Worm (Caenorhabditis elegans): ENCODE results near the gene cht-5.

Gene cht-5

ce11 chrV:10084864-10085263 is 29.6 kb upstream of the cht-5 start, which contains the start of gene R04B5.6:
R04B5.6 (plus strand) TSS chrV:10085164.
- TF ChIP-seq nhr-129 (tag; optimal IDR thresholded peaks at IDR 0.05), result no peak
- no peak for TF ChIP-seq nhr-6 (tag; optimal IDR thresholded peaks at IDR 0.05)
- TF ChIP-seq dmd-4 (tag; optimal IDR thresholded peaks at IDR 0.05), result no peak
- TF ChIP-seq sma-3 (GFP tag; optimal IDR thresholded peaks at IDR 0.05), result no peak
- TF ChIP-seq sma-9 (GFP tag; optimal IDR thresholded peaks at IDR 0.05), result no peak
- no peak for TF ChIP-seq sma-9 (tag; optimal IDR thresholded peaks at IDR 0.05)
- no peak for TF ChIP-seq unc-62 (GFP tag; optimal IDR thresholded peaks at IDR 0.05)
- TF ChIP-seq snpc-4 (tag; optimal IDR thresholded peaks at IDR 0.05), result no peak

- peak in 1 of 2 experiments; percentile 13 for TF ChIP-seq lsy-2 (tag; optimal IDR thresholded peaks at IDR 0.05)
- no peak for TF ChIP-seq ceh-16 (tag; optimal IDR thresholded peaks at IDR 0.05)
- TF ChIP-seq sma-9 (GFP tag; optimal IDR thresholded peaks at IDR 0.05), result peak; percentile 32
- TF ChIP-seq sma-9 (tag; optimal IDR thresholded peaks at IDR 0.05), result no peak
- TF ChIP-seq F13H6.1 (tag; optimal IDR thresholded peaks at IDR 0.05), result peak; percentile 37
These were observed 28.3 kb upstream of the cht-5 start for ce11 chrV:10086141-10086540.

- TF ChIP-seq crh-2 (tag; optimal IDR thresholded peaks at IDR 0.05) (peak; percentile 35), sma-3 (GFP tag; optimal IDR thresholded peaks at IDR 0.05) (peak; percentile 32), egl-27 (tag; optimal IDR thresholded peaks at IDR 0.05) (peak; percentile 35), nhr-21 (tag; optimal IDR thresholded peaks at IDR 0.05) (peak; percentile 65), unc-39 (tag; optimal IDR thresholded peaks at IDR 0.05) (no peak), sma-9 (GFP tag; optimal IDR thresholded peaks at IDR 0.05) (peak; percentile 87), sma-9 (tag; optimal IDR thresholded peaks at IDR 0.05) (no peak), alr-1 (tag; optimal IDR thresholded peaks at IDR 0.05) (no peak), lsy-2 (tag; optimal IDR thresholded peaks at IDR 0.05) (peak in 1 of 2 experiments; percentile 39), fos-1 (tag; optimal IDR thresholded peaks at IDR 0.05) (peak; percentile 69), F13H6.1 (tag; optimal IDR thresholded peaks at IDR 0.05) (peak; percentile 29), blmp-1 (tag; optimal IDR thresholded peaks at IDR 0.05; ENCODE audit: insufficient read depth) (peak; percentile 55), C34F6.9 (tag; optimal IDR thresholded peaks at IDR 0.05) (peak; percentile 21), mdl-1 (tag; optimal IDR thresholded peaks at IDR 0.05) (peak; percentile 15 to 45), nhr-10 (tag; optimal IDR thresholded peaks at IDR 0.05) (no peak), elt-1 (tag; optimal IDR thresholded peaks at IDR 0.05) (no peak)
These were observed 27.3 kb upstream of the cht-5 start, which contains the start of gene R04B5.5 for ce11 chrV:10087103-10087502. R04B5.5 (plus strand) TSS chrV:10087480.

ce11 chrV:10090461-10090860 is 24.0 kb upstream of the cht-5 start, which contains the start of gene R04B5.7:
R04B5.7 (minus strand) TSS chrV:10090561.
- TF ChIP-seq nhr-23 (tag; optimal IDR thresholded peaks at IDR 0.05), result no peak
- TF ChIP-seq mab-5 (tag; optimal IDR thresholded peaks at IDR 0.05), result no peak
- TF ChIP-seq snpc-4 (tag; optimal IDR thresholded peaks at IDR 0.05), result no peak
- TF ChIP-seq peb-1 (tag; optimal IDR thresholded peaks at IDR 0.05), result no peak
- TF ChIP-seq mbf-1 (tag; optimal IDR thresholded peaks at IDR 0.05), result no peak
- no peak for TF ChIP-seq unc-39 (tag; optimal IDR thresholded peaks at IDR 0.05)
- TF ChIP-seq elt-1 (tag; optimal IDR thresholded peaks at IDR 0.05), result no peak
- no peak for TF ChIP-seq ceh-82 (tag; optimal IDR thresholded peaks at IDR 0.05)
- TF ChIP-seq sma-9 (GFP tag; optimal IDR thresholded peaks at IDR 0.05), result no peak
- no peak for TF ChIP-seq sma-9 (tag; optimal IDR thresholded peaks at IDR 0.05)
- TF ChIP-seq lin-11 (tag; optimal IDR thresholded peaks at IDR 0.05), result no peak
- TF ChIP-seq lin-39 (tag; optimal IDR thresholded peaks at IDR 0.05), result no peak
- no peak for TF ChIP-seq gmeb-1 (tag; optimal IDR thresholded peaks at IDR 0.05)
- TF ChIP-seq nhr-237 (tag; optimal IDR thresholded peaks at IDR 0.05), result no peak
- no peak for TF ChIP-seq C34F6.9 (tag; optimal IDR thresholded peaks at IDR 0.05)
- TF ChIP-seq ama-1 (optimal IDR thresholded peaks at IDR 0.05), result no peak
- TF ChIP-seq ztf-1 (GFP tag; conservative IDR thresholded peaks at IDR 0.05), result no peak
- no peak for TF ChIP-seq sma-3 (GFP tag; optimal IDR thresholded peaks at IDR 0.05)
- no peak for TF ChIP-seq Y55F3AM.14 (GFP tag; optimal IDR thresholded peaks at IDR 0.05)

- TF ChIP-seq elt-1 (tag; optimal IDR thresholded peaks at IDR 0.05) (no peak), ama-1 (optimal IDR thresholded peaks at IDR 0.05) (no peak), egl-27 (tag; optimal IDR thresholded peaks at IDR 0.05) (no peak), peb-1 (tag; optimal IDR thresholded peaks at IDR 0.05) (no peak), ztf-1 (GFP tag; conservative IDR thresholded peaks at IDR 0.05) (no peak), mbf-1 (tag; optimal IDR thresholded peaks at IDR 0.05) (no peak), skn-1 (tag; optimal IDR thresholded peaks at IDR 0.05) (no peak), ztf-11 (tag; optimal IDR thresholded peaks at IDR 0.05) (no peak), sem-4 (tag; optimal IDR thresholded peaks at IDR 0.05) (no peak), fos-1 (tag; optimal IDR thresholded peaks at IDR 0.05) (no peak), alr-1 (tag; optimal IDR thresholded peaks at IDR 0.05) (no peak)
These were observed 23.3 kb upstream of the cht-5 start, which contains the start of gene R04B5.11 for ce11 chrV:10091152-10091551. R04B5.11 (minus strand) TSS chrV:10091252.
